Worm (Caenorhabditis elegans): ENCODE data around the gene gid-8.

gid-8 gene

ce11 chrV:1474486-1475125 is 7.1 kb downstream of the gid-8 start, which contains the start of the genes F53E2.2 and unc-60 (continued):
- TF ChIP-seq elt-2 (tag; optimal IDR thresholded peaks at IDR 0.05) = peak; percentile 5
- peak; percentile 72 for TF ChIP-seq ztf-4 (tag; optimal IDR thresholded peaks at IDR 0.05)
- TF ChIP-seq vab-15 (tag; optimal IDR thresholded peaks at IDR 0.05) = no peak
- TF ChIP-seq fos-1 (tag; optimal IDR thresholded peaks at IDR 0.05) = no peak
- no peak for TF ChIP-seq fkh-10 (GFP tag; optimal IDR thresholded peaks at IDR 0.05)
- TF ChIP-seq hlh-17 (GFP tag; optimal IDR thresholded peaks at IDR 0.05; ENCODE audit: borderline replicate concordance) = no peak
- TF ChIP-seq sup-37 (GFP tag; optimal IDR thresholded peaks at IDR 0.05) = no peak
- no peak for TF ChIP-seq hpl-2 (GFP tag; optimal IDR thresholded peaks at IDR 0.05)
- TF ChIP-seq dsc-1 (tag; optimal IDR thresholded peaks at IDR 0.05) = peak; percentile 46
- TF ChIP-seq ceh-82 (tag; optimal IDR thresholded peaks at IDR 0.05) = peak in 2 of 3 experiments; percentile 69 to 78
- peak; percentile 44 for TF ChIP-seq xbp-1 (tag; optimal IDR thresholded peaks at IDR 0.05)
- TF ChIP-seq C04F5.9 (tag; optimal IDR thresholded peaks at IDR 0.05) = no peak
- TF ChIP-seq mdl-1 (tag; optimal IDR thresholded peaks at IDR 0.05) = peak in 1 of 2 experiments; percentile 47
- no peak for TF ChIP-seq ceh-63 (GFP tag; optimal IDR thresholded peaks at IDR 0.05)
- TF ChIP-seq skn-1 (tag; optimal IDR thresholded peaks at IDR 0.05) = peak; percentile 77
- peak; percentile 30; the same call in 1 of the 2 replicates for TF ChIP-seq isw-1 (GFP tag; IDR thresholded peaks at IDR 0.05)
- TF ChIP-seq snu-23 (GFP tag; optimal IDR thresholded peaks at IDR 0.05) = peak; percentile 80
- TF ChIP-seq ztf-11 (tag; optimal IDR thresholded peaks at IDR 0.05) = peak in 1 of 2 experiments; percentile 54
- TF ChIP-seq blmp-1 (tag; optimal IDR thresholded peaks at IDR 0.05) = peak; percentile 49
- TF ChIP-seq lin-35 (GFP tag; optimal IDR thresholded peaks at IDR 0.05) = peak; percentile 45 to 69
- peak; percentile 29 for TF ChIP-seq irx-1 (tag; optimal IDR thresholded peaks at IDR 0.05)
- peak; percentile 34 for TF ChIP-seq lin-13 (GFP tag; optimal IDR thresholded peaks at IDR 0.05)
- peak; percentile 68 for TF ChIP-seq tbx-2 (tag; optimal IDR thresholded peaks at IDR 0.05)
- peak; percentile 2 to 35 (median 19) for TF ChIP-seq dpl-1 (GFP tag; optimal IDR thresholded peaks at IDR 0.05)
- peak; percentile 82 for TF ChIP-seq nhr-71 (tag; optimal IDR thresholded peaks at IDR 0.05)
- no peak for TF ChIP-seq snpc-4 (tag; optimal IDR thresholded peaks at IDR 0.05)

DNA sequence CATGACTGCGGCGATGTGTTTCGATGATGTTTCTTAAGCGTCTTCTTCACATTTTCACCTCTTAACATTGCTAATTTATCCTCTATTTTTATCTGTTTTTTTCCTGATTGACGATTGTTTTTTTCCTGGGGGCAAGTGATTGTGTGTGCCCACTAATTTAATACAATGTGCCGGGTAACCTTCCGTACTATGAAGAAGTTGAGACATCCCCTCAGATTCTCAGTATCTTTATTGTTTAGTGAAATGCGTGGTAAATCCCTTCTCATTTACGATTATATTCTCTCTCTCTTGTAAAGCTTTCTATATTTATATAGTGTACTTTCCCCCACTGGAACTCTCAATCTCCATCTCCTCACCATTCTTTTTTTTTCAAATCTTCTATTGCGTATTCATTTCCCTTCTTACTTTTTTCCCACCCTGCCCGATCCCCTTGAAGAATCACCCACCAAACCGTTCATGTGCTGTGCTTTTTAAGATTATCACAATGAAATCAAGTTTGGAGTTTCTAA is 8.8 kb downstream of the gid-8 start:
- TF ChIP-seq nhr-76 (tag; optimal IDR thresholded peaks at IDR 0.05) (no peak), nhr-85 (tag) (peak; percentile 29)

ce11 chrV:1476841-1477240 is 9.3 kb downstream of the gid-8 start:
- no peak for TF ChIP-seq isw-1 (GFP tag; IDR thresholded peaks at IDR 0.05)
- no peak for TF ChIP-seq efl-1 (optimal IDR thresholded peaks at IDR 0.05)
- TF ChIP-seq efl-1 (GFP tag; optimal IDR thresholded peaks at IDR 0.05 in 1 of 2) = peak in 1 of 2 experiments; percentile 87

- TF ChIP-seq lsy-2 (tag; optimal IDR thresholded peaks at IDR 0.05) = peak in 1 of 2 experiments; percentile 52
- peak; percentile 83 for TF ChIP-seq rnt-1 (tag; optimal IDR thresholded peaks at IDR 0.05)
- TF ChIP-seq fkh-4 (tag; optimal IDR thresholded peaks at IDR 0.05; ENCODE audit: borderline replicate concordance) = no peak
- TF ChIP-seq mef-2 (tag; optimal IDR thresholded peaks at IDR 0.05) = peak; percentile 26
- TF ChIP-seq ces-1 (GFP tag; optimal IDR thresholded peaks at IDR 0.05) = no peak
- peak; percentile 41 for TF ChIP-seq snu-23 (GFP tag; optimal IDR thresholded peaks at IDR 0.05)
- no peak for TF ChIP-seq sptf-1 (tag; optimal IDR thresholded peaks at IDR 0.05)
- peak; percentile 88 for TF ChIP-seq nhr-71 (tag; optimal IDR thresholded peaks at IDR 0.05)
- no peak for TF ChIP-seq ceh-82 (tag; optimal IDR thresholded peaks at IDR 0.05)
- no peak for TF ChIP-seq sup-37 (GFP tag; optimal IDR thresholded peaks at IDR 0.05)
- TF ChIP-seq nhr-19 (GFP tag; conservative IDR thresholded peaks at IDR 0.05) = peak; percentile 74
- TF ChIP-seq nhr-77 (tag; optimal IDR thresholded peaks at IDR 0.05) = no peak
- no peak for TF ChIP-seq mdl-1 (tag; optimal IDR thresholded peaks at IDR 0.05)
- no peak for TF ChIP-seq unc-30 (tag; optimal IDR thresholded peaks at IDR 0.05)
- peak; percentile 11 for TF ChIP-seq irx-1 (tag; optimal IDR thresholded peaks at IDR 0.05)
- peak; percentile 63 for TF ChIP-seq lin-39 (tag; optimal IDR thresholded peaks at IDR 0.05)
- peak; percentile 5 for TF ChIP-seq mep-1 (tag; optimal IDR thresholded peaks at IDR 0.05)
- TF ChIP-seq swsn-7 (tag; optimal IDR thresholded peaks at IDR 0.05) = peak; percentile 31
- TF ChIP-seq pag-3 (tag; optimal IDR thresholded peaks at IDR 0.05; ENCODE audit: borderline replicate concordance, insufficient read depth) = peak; percentile 20
- TF ChIP-seq pqm-1 (tag; optimal IDR thresholded peaks at IDR 0.05) = no peak
- peak; percentile 58 for TF ChIP-seq nhr-20 (tag; optimal IDR thresholded peaks at IDR 0.05)
- peak; percentile 97 for TF ChIP-seq lin-14 (GFP tag; optimal IDR thresholded peaks at IDR 0.05)
- no peak for TF ChIP-seq blmp-1 (tag; optimal IDR thresholded peaks at IDR 0.05)
- TF ChIP-seq tbx-2 (tag; optimal IDR thresholded peaks at IDR 0.05) = peak; percentile 37
- peak in 1 of 2 experiments; percentile 29 for TF ChIP-seq efl-1 (optimal IDR thresholded peaks at IDR 0.05)
- peak in 1 of 2 experiments; percentile 83 for TF ChIP-seq efl-1 (GFP tag; optimal IDR thresholded peaks at IDR 0.05 in 1 of 2)
Observed at ce11 chrV:1480841-1481240, 13.3 kb downstream of the gid-8 start.

Data from whole organism, L1 larva.